Worm (Caenorhabditis elegans) whole organism, L4 larva: ENCODE results near the gene R09E10.2.

ENCODE experiments used
- F26F4.8 ChIP-seq: fragments of 200-800 bp; sonication (Bioruptor generic); conservative IDR thresholded peaks from 2 replicates; pipeline ENCODE4 v1.3.6; 2022; ENCODE audit warnings: missing genetic modification characterization, missing compliant biosample characterization
- T20F7.1 ChIP-seq: fragments of 200-800 bp; sonication (Bioruptor generic); optimal IDR thresholded peaks from 2 replicates; lab custom pipeline; 2018; ENCODE audit warnings: mild to moderate bottlenecking, missing genetic modification characterization, missing compliant biosample characterization
- T26A8.4 ChIP-seq: fragments of 200-800 bp; sonication (Bioruptor generic); IDR thresholded peaks from 2 replicates; pipeline ENCODE4 v1.3.6; 2022; ENCODE audit warnings: missing genetic modification characterization, missing compliant biosample characterization
- Y105C5A.15 ChIP-seq: fragments of 200-800 bp; sonication (Bioruptor generic); IDR thresholded peaks from 2 replicates; pipeline ENCODE4 v1.3.6; 2022; ENCODE audit warnings: missing genetic modification characterization, missing compliant biosample characterization
- Y75B8A.6 ChIP-seq: fragments of 200-800 bp; sonication (Bioruptor generic); IDR thresholded peaks from 2 replicates; pipeline ENCODE4 v1.3.6; 2022; ENCODE audit warnings: missing genetic modification reagents, missing genetic modification characterization, missing compliant biosample characterization
- ZK337.2 ChIP-seq: fragments of 200-800 bp; sonication (Bioruptor generic); IDR thresholded peaks from 2 replicates; pipeline ENCODE4 v1.3.6; 2022; ENCODE audit warnings: missing genetic modification reagents, missing genetic modification characterization, missing compliant biosample characterization
- ama-1 ChIP-seq: fragments of 150-350 bp; optimal IDR thresholded peaks from 2 replicates; lab custom pipeline; 2014; ENCODE audit warnings: inconsistent platforms, mixed read lengths
- arid-1 ChIP-seq: fragments of 200-800 bp; sonication (Bioruptor generic); conservative IDR thresholded peaks from 2 replicates; pipeline ENCODE4 v1.3.6; 2022; ENCODE audit warnings: missing genetic modification reagents, missing genetic modification characterization, missing compliant biosample characterization
- ceh-20 ChIP-seq: fragments of 200-800 bp; sonication (Bioruptor generic); IDR thresholded peaks from 2 replicates; pipeline ENCODE4 v1.3.6; 2022; ENCODE audit warnings: missing genetic modification reagents, missing genetic modification characterization, missing compliant biosample characterization
- ceh-28 ChIP-seq: fragments of 150-350 bp; optimal IDR thresholded peaks from 2 replicates; lab custom pipeline; 2014; ENCODE audit warnings: missing biosample characterization, missing genetic modification reagents, missing genetic modification characterization
- ceh-32 ChIP-seq: sonication (generic microtip); optimal IDR thresholded peaks from 2 replicates; lab custom pipeline; 2016; ENCODE audit warnings: mild to moderate bottlenecking, missing genetic modification characterization, missing compliant biosample characterization; ENCODE audit not compliant: poor library complexity
- ces-1 ChIP-seq: fragments of 150-350 bp; sonication (generic microtip); optimal IDR thresholded peaks from 4 replicates; lab custom pipeline; 2014; ENCODE audit warnings: missing biosample characterization, missing genetic modification reagents, missing genetic modification characterization
- ctbp-1 ChIP-seq: fragments of 200-800 bp; sonication (Bioruptor generic); IDR thresholded peaks from 2 replicates; pipeline ENCODE4 v1.3.6; 2022; ENCODE audit warnings: missing genetic modification reagents, missing genetic modification characterization, missing compliant biosample characterization
- daf-12 ChIP-seq: fragments of 150-350 bp; optimal IDR thresholded peaks from 2 replicates; lab custom pipeline; 2014; ENCODE audit warnings: missing biosample characterization, missing genetic modification reagents, missing genetic modification characterization
- daf-16 ChIP-seq, 3 experiments: sonication (generic microtip); optimal IDR thresholded peaks; 2 replicates each; lab custom pipeline; 2016 to 2017; ENCODE audit warnings: missing genetic modification characterization in 3 of 3, missing genetic modification reagents in 3 of 3, mild to moderate bottlenecking in 2 of 3, missing compliant biosample characterization in 2 of 3, missing biosample characterization in 1 of 3, moderate library complexity in 1 of 3
- daf-19 ChIP-seq: fragments of 200-800 bp; sonication (Bioruptor generic); conservative IDR thresholded peaks from 2 replicates; pipeline ENCODE4 v1.3.6; 2022; ENCODE audit warnings: missing genetic modification characterization, missing compliant biosample characterization
- duxl-1 ChIP-seq: sonication (generic microtip); optimal IDR thresholded peaks from 2 replicates; lab custom pipeline; 2016; ENCODE audit warnings: mild to moderate bottlenecking, missing genetic modification characterization, moderate library complexity, missing compliant biosample characterization; ENCODE audit not compliant: poor library complexity
- egl-27 ChIP-seq: sonication (generic microtip); optimal IDR thresholded peaks from 3 replicates; lab custom pipeline; 2017; ENCODE audit warnings: missing biosample characterization, missing genetic modification reagents, missing genetic modification characterization
- egl-43 ChIP-seq: fragments of 200-800 bp; sonication (Bioruptor generic); IDR thresholded peaks from 2 replicates; pipeline ENCODE4 v1.3.6; 2022; ENCODE audit warnings: missing genetic modification reagents, missing genetic modification characterization, missing compliant biosample characterization
- fos-1 ChIP-seq: fragments of 150-350 bp; optimal IDR thresholded peaks from 2 replicates; lab custom pipeline; 2014; ENCODE audit warnings: missing biosample characterization, missing genetic modification characterization
- gei-8 ChIP-seq: fragments of 200-800 bp; sonication (Bioruptor generic); optimal IDR thresholded peaks from 2 replicates; lab custom pipeline; 2018; ENCODE audit warnings: mild to moderate bottlenecking, missing genetic modification characterization, missing compliant biosample characterization
- hif-1 ChIP-seq, 2 experiments: sonication (generic microtip); optimal IDR thresholded peaks; 2 replicates each; lab custom pipeline; 2016 to 2017; ENCODE audit warnings: missing compliant biosample characterization in 2 of 2, missing genetic modification characterization in 2 of 2, missing genetic modification reagents in 2 of 2, missing genotype in 2 of 2, mild to moderate bottlenecking in 1 of 2
- hlh-30 ChIP-seq: sonication (generic microtip); optimal IDR thresholded peaks from 2 replicates; lab custom pipeline; 2017; ENCODE audit warnings: antibody characterized with exemption, mild to moderate bottlenecking, missing genetic modification characterization, missing compliant biosample characterization; ENCODE audit not compliant: insufficient read depth
- lim-7 ChIP-seq: fragments of 200-800 bp; sonication (Bioruptor generic); IDR thresholded peaks from 2 replicates; pipeline ENCODE4 v1.3.6; 2022; ENCODE audit warnings: missing genetic modification characterization, missing compliant biosample characterization
- lin-38 ChIP-seq: fragments of 200-800 bp; sonication (Bioruptor generic); IDR thresholded peaks from 2 replicates; pipeline ENCODE4 v1.3.6; 2022; ENCODE audit warnings: missing genetic modification reagents, missing genetic modification characterization, missing compliant biosample characterization
- lin-39 ChIP-seq: fragments of 150-350 bp; optimal IDR thresholded peaks from 2 replicates; lab custom pipeline; 2014; ENCODE audit warnings: missing biosample characterization, missing genetic modification reagents, missing genetic modification characterization
- madf-5 ChIP-seq, 2 experiments: fragments of 200-800 bp; sonication (Bioruptor generic); IDR thresholded peaks; 2 replicates each; pipeline ENCODE4 v1.3.6; 2022; ENCODE audit warnings: missing compliant biosample characterization in 2 of 2, missing genetic modification characterization in 2 of 2
- madf-9 ChIP-seq: fragments of 200-800 bp; sonication (Bioruptor generic); conservative IDR thresholded peaks from 2 replicates; pipeline ENCODE4 v1.3.6; 2022; ENCODE audit warnings: missing genetic modification reagents, missing genetic modification characterization, missing compliant biosample characterization
- mdt-29 ChIP-seq: fragments of 200-800 bp; sonication (Bioruptor generic); IDR thresholded peaks from 2 replicates; pipeline ENCODE4 v1.3.6; 2022; ENCODE audit warnings: missing genetic modification reagents, missing genetic modification characterization, missing compliant biosample characterization
- mxl-2 ChIP-seq: fragments of 200-800 bp; sonication (Bioruptor generic); conservative IDR thresholded peaks from 2 replicates; pipeline ENCODE4 v1.3.6; 2022; ENCODE audit warnings: missing genetic modification reagents, missing genetic modification characterization, missing compliant biosample characterization
- mxl-3 ChIP-seq: fragments of 200-800 bp; sonication (Bioruptor generic); optimal IDR thresholded peaks from 2 replicates; lab custom pipeline; 2018; ENCODE audit warnings: mild to moderate bottlenecking, missing genetic modification characterization, missing compliant biosample characterization
- nhr-10 ChIP-seq: fragments of 150-350 bp; optimal IDR thresholded peaks from 2 replicates; lab custom pipeline; 2014; ENCODE audit warnings: missing biosample characterization, missing genetic modification characterization
- nhr-111 ChIP-seq: fragments of 200-800 bp; sonication (Bioruptor generic); optimal IDR thresholded peaks from 2 replicates; lab custom pipeline; 2018; ENCODE audit warnings: mild to moderate bottlenecking, missing genetic modification characterization, missing compliant biosample characterization
- nhr-237 ChIP-seq: sonication (generic microtip); optimal IDR thresholded peaks from 2 replicates; lab custom pipeline; 2017; ENCODE audit warnings: missing biosample characterization, missing genetic modification characterization
- nhr-25 ChIP-seq: sonication (generic microtip); optimal IDR thresholded peaks from 2 replicates; lab custom pipeline; 2017; ENCODE audit warnings: missing genetic modification characterization, mild to moderate bottlenecking, missing compliant biosample characterization, antibody characterized with exemption, moderate library complexity, borderline replicate concordance; ENCODE audit not compliant: insufficient read depth
- nhr-41 ChIP-seq: fragments of 200-800 bp; sonication (Bioruptor generic); IDR thresholded peaks from 2 replicates; pipeline ENCODE4 v1.3.6; 2022; ENCODE audit warnings: missing genetic modification reagents, missing genetic modification characterization, missing compliant biosample characterization
- nhr-42 ChIP-seq: fragments of 200-800 bp; sonication (Bioruptor generic); IDR thresholded peaks from 2 replicates; pipeline ENCODE4 v1.3.6; 2022; ENCODE audit warnings: missing genetic modification characterization, missing compliant biosample characterization
- nhr-48 ChIP-seq: sonication (generic microtip); optimal IDR thresholded peaks from 2 replicates; lab custom pipeline; 2016; ENCODE audit warnings: mild to moderate bottlenecking, missing genetic modification characterization, missing compliant biosample characterization
- nhr-76 ChIP-seq: fragments of 150-350 bp; optimal IDR thresholded peaks from 2 replicates; lab custom pipeline; 2014; ENCODE audit warnings: missing biosample characterization, missing genetic modification characterization
- php-3 ChIP-seq: fragments of 200-800 bp; sonication (Bioruptor generic); IDR thresholded peaks from 2 replicates; pipeline ENCODE4 v1.3.6; 2022; ENCODE audit warnings: missing genetic modification reagents, missing genetic modification characterization, missing compliant biosample characterization
- set-16 ChIP-seq: fragments of 200-800 bp; sonication (Bioruptor generic); IDR thresholded peaks from 2 replicates; pipeline ENCODE4 v1.3.6; 2022; ENCODE audit warnings: missing genetic modification reagents, missing genetic modification characterization, missing compliant biosample characterization
- skn-1 ChIP-seq: fragments of 150-350 bp; optimal IDR thresholded peaks from 2 replicates; lab custom pipeline; 2014; ENCODE audit warnings: missing biosample characterization, missing genetic modification characterization
- snpc-1.2 ChIP-seq: fragments of 200-800 bp; sonication (Bioruptor generic); IDR thresholded peaks from 2 replicates; pipeline ENCODE4 v1.3.6; 2022; ENCODE audit warnings: missing genetic modification reagents, missing genetic modification characterization, missing compliant biosample characterization
- snpc-4 ChIP-seq: fragments of 150-350 bp; optimal IDR thresholded peaks from 2 replicates; lab custom pipeline; 2014; ENCODE audit warnings: missing biosample characterization, missing genetic modification characterization
- spr-1 ChIP-seq: sonication (generic microtip); optimal IDR thresholded peaks from 2 replicates; lab custom pipeline; 2016; ENCODE audit warnings: mild to moderate bottlenecking, missing genetic modification characterization, missing compliant biosample characterization
- spr-3 ChIP-seq: fragments of 200-800 bp; sonication (Bioruptor generic); optimal IDR thresholded peaks from 2 replicates; lab custom pipeline; 2018; ENCODE audit warnings: mild to moderate bottlenecking, missing genetic modification characterization, missing compliant biosample characterization
- unc-39 ChIP-seq: sonication (generic microtip); optimal IDR thresholded peaks from 2 replicates; lab custom pipeline; 2017; ENCODE audit warnings: missing biosample characterization, missing genetic modification characterization
- zfp-2 ChIP-seq: sonication (generic microtip); optimal IDR thresholded peaks from 2 replicates; lab custom pipeline; 2016; ENCODE audit warnings: mild to moderate bottlenecking, missing genetic modification characterization, missing compliant biosample characterization
- zip-2 ChIP-seq: fragments of 150-350 bp; optimal IDR thresholded peaks from 2 replicates; lab custom pipeline; 2014; ENCODE audit warnings: missing biosample characterization, missing genetic modification characterization

R09E10.2 gene

DNA sequence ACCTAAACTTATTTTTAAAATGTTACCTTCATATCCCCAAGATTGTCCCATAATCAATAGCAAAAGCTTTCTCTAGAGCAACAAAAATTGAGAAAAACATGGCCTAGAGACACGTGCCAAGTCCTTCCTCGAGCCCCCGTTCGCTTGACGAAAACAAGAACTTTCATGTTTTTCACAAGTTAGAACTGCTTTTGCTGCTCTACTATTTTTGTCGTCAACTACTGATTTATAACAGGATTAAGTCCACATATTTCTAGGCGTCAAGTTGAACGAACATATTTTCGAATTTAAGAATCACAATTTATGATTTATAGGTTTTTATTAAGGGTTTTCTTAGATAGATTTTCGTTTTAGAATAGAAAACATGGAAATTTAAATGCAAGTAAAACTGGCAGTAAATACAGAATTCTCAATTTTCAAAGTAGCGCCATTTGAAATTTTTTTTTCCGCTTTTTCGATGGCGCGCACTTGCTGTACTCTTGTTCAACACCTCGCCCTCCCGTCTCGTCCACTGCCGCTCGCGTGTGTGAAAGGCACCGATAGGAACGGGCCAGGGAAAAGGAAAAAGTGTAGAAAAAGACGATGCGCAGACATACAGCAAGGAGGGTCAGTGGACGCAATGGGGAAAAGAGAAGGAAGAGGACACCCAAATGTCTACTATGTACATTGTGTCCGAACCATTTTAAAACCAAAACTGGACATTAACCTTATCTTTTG, 33.7 kb downstream of the R09E10.2 start, which contains the start of gene rad-51 (continued):
- TF ChIP-seq arid-1 (0 out of 2 replicates have a peak, but pooled peaks have one; percentile 14), daf-12 (no peak), lin-38 (peak; percentile 77), egl-43 (GFP tag; lab: Robert Waterston, UW) (no peak), F26F4.8 (GFP tag; lab: Robert Waterston, UW) (no peak), duxl-1 (tag; lab: Kevin White, UChicago) (no peak), unc-39 (no peak), madf-5 (GFP tag; IDR thresholded peaks at IDR 0.05; lab: Robert Waterston, UW) (no peak), nhr-41 (GFP tag; lab: Robert Waterston, UW) (no peak), zip-2 (tag; lab: Kevin White, UChicago) (no peak), nhr-10 (tag; lab: Kevin White, UChicago) (no peak), spr-1 (tag; lab: Kevin White, UChicago) (no peak), nhr-25 (peak; percentile 5), snpc-4 (tag; lab: Kevin White, UChicago) (no peak), spr-3 (GFP tag; lab: Kevin White, UChicago) (no peak), lim-7 (GFP tag; lab: Robert Waterston, UW) (0 out of 2 replicates have a peak, but pooled peaks have one; percentile 53), lin-39 (no peak), hif-1 (tag; optimal IDR thresholded peaks at IDR 0.05; lab: Kevin White, UChicago) (peak in 1 of 2 experiments; percentile 25), gei-8 (GFP tag; lab: Kevin White, UChicago) (no peak), zfp-2 (no peak), ctbp-1 (0 out of 2 replicates have a peak, but pooled peaks have one; percentile 34), T20F7.1 (GFP tag; lab: Kevin White, UChicago) (no peak), ceh-20 (GFP tag; lab: Robert Waterston, UW) (peak; percentile 32; the same call in 1 of the 2 replicates), nhr-76 (no peak), ama-1 (lab: Kevin White, UChicago) (no peak), nhr-111 (GFP tag; lab: Kevin White, UChicago) (no peak), mxl-3 (peak; percentile 87), php-3 (GFP tag; lab: Robert Waterston, UW) (no peak), snpc-1.2 (no peak), nhr-48 (tag; lab: Kevin White, UChicago) (no peak), egl-27 (no peak), nhr-42 (GFP tag; lab: Robert Waterston, UW) (no peak), nhr-237 (no peak), ceh-28 (no peak), ces-1 (GFP tag; lab: Kevin White, UChicago) (no peak), mdt-29 (no peak), hlh-30 (tag; lab: Kevin White, UChicago) (peak; percentile 64), Y75B8A.6 (GFP tag; lab: Robert Waterston, UW) (no peak), ceh-32 (tag; lab: Kevin White, UChicago) (no peak), T26A8.4 (peak; percentile 51), mxl-2 (GFP tag; lab: Robert Waterston, UW) (no peak), daf-19 (GFP tag; lab: Robert Waterston, UW) (no peak), daf-16 (GFP tag; optimal IDR thresholded peaks at IDR 0.05; lab: Kevin White, UChicago) (no peak), daf-16 (tag; optimal IDR thresholded peaks at IDR 0.05; lab: Kevin White, UChicago) (no peak), fos-1 (tag; lab: Kevin White, UChicago) (no peak), madf-9 (GFP tag; lab: Robert Waterston, UW) (no peak), ZK337.2 (GFP tag; lab: Robert Waterston, UW) (no peak), set-16 (GFP tag; lab: Robert Waterston, UW) (peak; percentile 17; the same call in 1 of the 2 replicates), Y105C5A.15 (GFP tag; lab: Robert Waterston, UW) (no peak), skn-1 (tag; lab: Kevin White, UChicago) (no peak)
